Fruit fly (Drosophila melanogaster): ENCODE results near the gene CG7800.

DNA sequence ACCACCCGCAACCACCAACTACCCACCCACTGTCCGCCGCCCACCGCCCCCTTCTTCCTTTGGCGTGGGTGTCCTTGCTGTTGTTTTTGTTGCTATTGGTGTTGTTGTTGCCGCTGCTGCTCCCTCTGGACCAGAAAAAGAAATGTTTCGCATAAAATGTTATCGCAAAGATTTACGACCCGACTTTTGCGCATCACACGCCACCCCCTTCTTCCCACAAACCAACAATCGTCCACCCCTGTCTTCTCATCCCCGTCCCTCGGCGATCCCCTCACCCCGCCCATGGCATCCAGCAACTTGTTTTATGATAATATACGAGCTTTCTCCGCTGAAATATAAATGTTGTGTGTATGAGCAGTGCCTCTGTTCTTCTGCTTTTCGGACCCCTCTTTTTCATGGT lies 22.7 kb upstream of the CG7800 start:
- no peak for TF ChIP-seq CG8632 (GFP tag; optimal IDR thresholded peaks at IDR 0.05)
- no peak for TF ChIP-seq ss (GFP tag; optimal IDR thresholded peaks at IDR 0.05)
- TF ChIP-seq net (GFP tag; optimal IDR thresholded peaks at IDR 0.05) = no peak
- TF ChIP-seq OdsH (GFP tag; optimal IDR thresholded peaks at IDR 0.05) = no peak
- TF ChIP-seq Lpt (GFP tag; optimal IDR thresholded peaks at IDR 0.05) = no peak
- TF ChIP-seq fkh (GFP tag; optimal IDR thresholded peaks at IDR 0.05) = no peak
- no peak for TF ChIP-seq CG6808 (GFP tag; optimal IDR thresholded peaks at IDR 0.05)
- TF ChIP-seq CG8319 (GFP tag; optimal IDR thresholded peaks at IDR 0.05) = no peak
- TF ChIP-seq svp (GFP tag) = no peak
- no peak for TF ChIP-seq fd85E (GFP tag; optimal IDR thresholded peaks at IDR 0.05)
